Fruit fly (Drosophila melanogaster) S2 (cell line): Measurements from ENCODE around the gene Ance-3.
A peak's percentile ranks its signal among the peaks of the same experiment; 100 is the strongest.

Source experiments
- CG8478 ChIP-seq: fragments of >200 bp; optimal IDR thresholded peaks from 2 replicates; lab custom pipeline; 2018
- CTCF ChIP-seq, 2 experiments: fragments of >200 bp; optimal IDR thresholded peaks; 2 replicates each; lab custom pipeline; 2018

dm6 chr2L:13904331-13904911 is 10.1 kb upstream of the Ance-3 start, which contains the start of gene Smg5:
- TF ChIP-seq CG8478 (lab: Kevin White, UChicago) (no peak), CTCF (optimal IDR thresholded peaks at IDR 0.05; lab: Kevin White, UChicago) (peak; percentile 32 to 51)
